Worm (Caenorhabditis elegans) whole organism, L3 larva: ENCODE measurements around the gene str-111.

Experiments
- daf-12 ChIP-seq: fragments of 150-350 bp; optimal IDR thresholded peaks from 2 replicates; lab custom pipeline; 2014; ENCODE audit warnings: missing biosample characterization, missing genetic modification reagents, missing genetic modification characterization
- elt-1 ChIP-seq: fragments of 150-350 bp; optimal IDR thresholded peaks from 2 replicates; lab custom pipeline; 2014; ENCODE audit warnings: missing biosample characterization, missing genetic modification characterization
- mml-1 ChIP-seq: fragments of 150-350 bp; sonication (generic microtip); optimal IDR thresholded peaks from 3 replicates; lab custom pipeline; 2014; ENCODE audit warnings: missing biosample characterization, missing genetic modification characterization
- nhr-11 ChIP-seq: fragments of 150-350 bp; optimal IDR thresholded peaks from 2 replicates; lab custom pipeline; 2014; ENCODE audit warnings: missing biosample characterization, missing genetic modification characterization
- nhr-25 ChIP-seq: sonication (generic microtip); optimal IDR thresholded peaks from 2 replicates; lab custom pipeline; 2017; ENCODE audit warnings: missing biosample characterization, missing genetic modification characterization
- nhr-28 ChIP-seq: fragments of 150-350 bp; optimal IDR thresholded peaks from 2 replicates; lab custom pipeline; 2014; ENCODE audit warnings: missing biosample characterization, missing genetic modification characterization
- nhr-76 ChIP-seq: fragments of 150-350 bp; sonication (generic microtip); optimal IDR thresholded peaks from 5 replicates; lab custom pipeline; 2014; ENCODE audit warnings: missing biosample characterization, missing genetic modification characterization
- pqm-1 ChIP-seq: fragments of 150-350 bp; optimal IDR thresholded peaks from 2 replicates; lab custom pipeline; 2017; ENCODE audit warnings: missing biosample characterization, missing genetic modification characterization, inconsistent platforms

ce11 chrV:16210257-16211002, 41.5 kb upstream of the str-111 start, which contains the start of gene F11A5.16:
- TF ChIP-seq elt-1 (tag; lab: Kevin White, UChicago) (no peak), daf-12 (tag; lab: Kevin White, UChicago) (no peak), nhr-76 (tag; lab: Kevin White, UChicago) (no peak), pqm-1 (tag; lab: Kevin White, UChicago) (no peak), nhr-28 (tag; lab: Kevin White, UChicago) (no peak), mml-1 (no peak), nhr-25 (tag; lab: Kevin White, UChicago) (no peak), nhr-11 (tag; lab: Kevin White, UChicago) (no peak)
